Fruit fly (Drosophila melanogaster): ENCODE data around the gene Mhcl.
A peak's percentile ranks its signal among the peaks of the same experiment; 100 is the strongest.

DNA sequence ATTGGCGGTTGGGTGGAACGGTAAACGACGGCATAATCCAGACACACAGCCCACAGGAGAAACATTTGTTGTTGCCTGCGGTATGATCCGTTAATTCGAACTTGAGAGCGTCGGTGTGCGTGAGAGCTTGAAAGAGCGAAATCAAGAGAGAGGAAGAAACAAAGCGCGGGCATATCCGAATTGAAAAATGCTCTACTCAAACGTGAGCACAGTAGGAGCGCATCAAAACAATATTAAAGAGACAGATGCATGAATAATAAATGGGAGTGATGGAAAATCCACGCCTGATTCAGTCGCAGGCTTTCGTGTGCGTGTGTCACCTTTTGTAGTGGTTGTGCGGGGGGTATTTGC is 47.3 kb downstream of the Mhcl start:
- no peak for TF ChIP-seq CG8765 (GFP tag; IDR thresholded peaks at IDR 0.05)
- no peak for TF ChIP-seq CG10979 (tag; optimal IDR thresholded peaks at IDR 0.05)
- TF ChIP-seq ato (GFP tag; IDR thresholded peaks at IDR 0.05; ENCODE audit: partially characterized antibody): no peak
- TF ChIP-seq lilli (GFP tag; optimal IDR thresholded peaks at IDR 0.05): no peak
- no peak for TF ChIP-seq CG34422 (GFP tag; IDR thresholded peaks at IDR 0.05)
- TF ChIP-seq HLH4C (GFP tag; IDR thresholded peaks at IDR 0.05; ENCODE audit: partially characterized antibody): no peak
- 0 out of 2 replicates have a peak, but pooled peaks have one; percentile 18 for TF ChIP-seq HLH3B (GFP tag; IDR thresholded peaks at IDR 0.05)
- no peak for TF ChIP-seq D19B (GFP tag; optimal IDR thresholded peaks at IDR 0.05)
- TF ChIP-seq TFAM (GFP tag; optimal IDR thresholded peaks at IDR 0.05): no peak
- no peak for TF ChIP-seq da (GFP tag; optimal IDR thresholded peaks at IDR 0.05)
- TF ChIP-seq Nf-YC (tag; optimal IDR thresholded peaks at IDR 0.05): no peak
- no peak for TF ChIP-seq CG6175 (GFP tag; IDR thresholded peaks at IDR 0.05)
- TF ChIP-seq CG13624 (GFP tag; optimal IDR thresholded peaks at IDR 0.05): peak; percentile 4
- no peak for TF ChIP-seq stwl (tag; optimal IDR thresholded peaks at IDR 0.05)
